Worm (Caenorhabditis elegans): Measurements from ENCODE around the gene suex-2.

The suex-2 gene

DNA sequence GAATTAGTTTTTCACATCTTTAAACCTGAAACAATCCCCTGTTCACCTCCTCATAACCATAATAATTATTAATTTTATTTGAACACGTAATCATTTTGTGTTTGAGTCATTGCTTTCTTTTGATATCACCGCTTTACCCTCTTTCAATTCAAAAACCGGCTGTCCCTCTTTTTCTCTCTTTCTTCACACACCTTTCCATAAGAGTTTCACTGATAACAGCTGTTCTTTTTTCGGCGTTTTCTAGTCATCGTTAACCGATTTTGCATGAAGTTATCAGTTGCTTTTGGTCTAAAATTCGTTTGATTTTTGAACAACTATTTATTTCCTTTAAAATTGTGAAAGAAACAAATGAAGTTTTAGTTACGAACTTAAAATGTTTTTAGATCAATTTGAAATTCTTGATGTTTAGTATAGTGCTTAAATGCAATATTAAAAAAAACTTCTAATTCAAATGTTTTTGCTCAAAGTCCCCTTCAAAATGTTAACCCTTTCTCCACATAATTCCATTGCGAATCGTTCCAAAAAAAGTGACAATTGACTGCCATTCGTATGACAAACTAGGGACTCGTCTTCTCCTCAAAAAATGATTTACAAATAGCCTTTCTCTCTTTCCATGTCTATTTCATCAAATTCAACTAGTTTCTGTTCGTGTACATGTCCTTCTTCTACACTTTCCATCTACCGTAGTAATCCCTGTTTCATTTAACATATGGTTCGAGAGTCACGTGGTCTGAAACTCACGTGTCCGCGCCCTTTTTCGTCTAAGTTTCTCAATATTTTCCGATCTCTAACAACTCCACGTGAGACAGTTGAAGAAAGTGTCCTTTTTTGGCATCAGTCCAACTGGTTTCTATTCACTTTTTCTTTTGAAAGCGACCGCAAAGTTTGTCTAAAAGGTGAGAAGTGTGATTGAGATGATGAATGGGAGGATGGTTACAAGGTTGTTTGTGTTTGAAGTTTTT, 18.7 kb upstream of the suex-2 start:
- TF ChIP-seq nhr-23 (tag; optimal IDR thresholded peaks at IDR 0.05): peak; percentile 66
- TF ChIP-seq lsy-12 (tag; optimal IDR thresholded peaks at IDR 0.05): peak; percentile 33
- TF ChIP-seq jun-1 (tag; optimal IDR thresholded peaks at IDR 0.05): peak; percentile 77
- no peak for TF ChIP-seq fkh-2 (tag; optimal IDR thresholded peaks at IDR 0.05)
- TF ChIP-seq pqm-1 (tag; optimal IDR thresholded peaks at IDR 0.05): peak; percentile 93
- TF ChIP-seq nhr-237 (tag; optimal IDR thresholded peaks at IDR 0.05): no peak
- no peak for TF ChIP-seq fkh-10 (GFP tag; optimal IDR thresholded peaks at IDR 0.05)
- TF ChIP-seq tbx-2 (tag; optimal IDR thresholded peaks at IDR 0.05): peak; percentile 32
- TF ChIP-seq nfya-1 (tag; optimal IDR thresholded peaks at IDR 0.05; ENCODE audit: insufficient read depth): peak; percentile 54
- TF ChIP-seq zag-1 (tag; optimal IDR thresholded peaks at IDR 0.05): no peak
- TF ChIP-seq egl-5 (tag; optimal IDR thresholded peaks at IDR 0.05): no peak
- TF ChIP-seq pha-4 (tag; optimal IDR thresholded peaks at IDR 0.05): peak; percentile 43
- peak; percentile 99 for TF ChIP-seq nhr-25 (tag; optimal IDR thresholded peaks at IDR 0.05)
- peak; percentile 75 for TF ChIP-seq elt-2 (tag; optimal IDR thresholded peaks at IDR 0.05)
- TF ChIP-seq mdl-1 (tag; optimal IDR thresholded peaks at IDR 0.05): peak; percentile 81
- peak; percentile 7 for TF ChIP-seq fos-1 (tag; optimal IDR thresholded peaks at IDR 0.05)
- no peak for TF ChIP-seq ZK546.5 (tag; optimal IDR thresholded peaks at IDR 0.05)
- TF ChIP-seq nhr-43 (tag; optimal IDR thresholded peaks at IDR 0.05; ENCODE audit: poor library complexity, severe bottlenecking): peak; percentile 85

DNA sequence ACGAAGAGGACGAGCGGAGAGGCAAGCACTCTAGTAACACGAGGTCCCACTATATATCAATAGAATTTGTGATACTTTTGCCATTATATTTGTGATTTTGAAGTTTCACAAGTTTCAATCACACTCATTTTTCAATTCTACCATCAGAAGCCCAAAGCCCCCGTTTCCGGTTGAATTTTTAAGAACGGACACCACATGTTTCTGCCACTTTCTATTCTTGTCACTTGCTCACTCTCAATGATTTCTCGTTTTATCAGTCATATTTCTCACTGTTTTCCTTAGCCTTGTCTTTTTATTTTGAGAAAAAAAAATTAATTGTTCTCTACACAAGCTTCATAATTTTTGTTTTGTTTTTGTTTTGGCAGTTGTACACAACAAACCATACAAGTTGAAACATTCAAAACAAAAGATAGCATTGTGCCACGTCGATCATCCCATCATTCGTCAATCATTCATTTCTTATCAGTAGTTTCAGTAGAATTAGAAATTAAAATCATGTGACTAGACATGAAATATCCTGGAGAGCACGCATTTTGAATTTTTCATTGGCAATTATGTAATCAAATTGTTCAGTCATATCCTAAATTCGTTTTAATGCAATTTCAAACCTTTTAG, 16.0 kb upstream of the suex-2 start:
- TF ChIP-seq eor-1 (tag; optimal IDR thresholded peaks at IDR 0.05) (no peak), mdl-1 (tag; optimal IDR thresholded peaks at IDR 0.05) (no peak), pha-4 (tag; optimal IDR thresholded peaks at IDR 0.05) (peak; percentile 22), elt-2 (tag; optimal IDR thresholded peaks at IDR 0.05) (peak; percentile 45)

DNA sequence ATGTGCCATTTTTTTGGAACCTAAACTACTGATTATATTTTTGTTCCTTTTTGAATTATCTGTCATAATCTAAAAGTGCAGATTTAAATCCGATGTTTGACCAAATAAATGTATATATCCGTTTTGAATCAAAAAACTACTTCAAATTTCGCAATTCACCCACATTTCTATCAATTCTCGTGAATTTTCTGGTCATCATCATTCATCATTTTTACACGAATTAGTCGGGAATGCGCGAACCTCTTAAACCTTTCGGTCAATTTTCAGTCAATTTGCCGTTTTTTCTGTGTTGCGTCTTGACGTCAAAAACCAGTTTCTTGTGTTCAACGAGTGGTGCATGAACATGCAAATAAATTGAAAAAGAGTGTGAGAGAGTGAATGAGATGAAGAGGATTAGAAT, 14.0 kb upstream of the suex-2 start:
- TF ChIP-seq nhr-76 (tag; optimal IDR thresholded peaks at IDR 0.05): no peak
- no peak for TF ChIP-seq jun-1 (tag; optimal IDR thresholded peaks at IDR 0.05)
- TF ChIP-seq ama-1 (optimal IDR thresholded peaks at IDR 0.05): no peak
- no peak for TF ChIP-seq nhr-28 (tag; optimal IDR thresholded peaks at IDR 0.05)
- TF ChIP-seq ceh-9 (tag; optimal IDR thresholded peaks at IDR 0.05): no peak
- TF ChIP-seq egl-5 (tag; optimal IDR thresholded peaks at IDR 0.05): no peak
- TF ChIP-seq mdl-1 (tag; optimal IDR thresholded peaks at IDR 0.05): peak; percentile 16
- TF ChIP-seq unc-62 (GFP tag; optimal IDR thresholded peaks at IDR 0.05): no peak
- peak; percentile 19 for TF ChIP-seq nhr-25 (tag; optimal IDR thresholded peaks at IDR 0.05)
- TF ChIP-seq elt-3 (tag; optimal IDR thresholded peaks at IDR 0.05): no peak
- no peak for TF ChIP-seq eor-1 (tag; optimal IDR thresholded peaks at IDR 0.05)
- TF ChIP-seq hmg-11 (tag; optimal IDR thresholded peaks at IDR 0.05): no peak
- TF ChIP-seq lin-15B (tag; optimal IDR thresholded peaks at IDR 0.05): no peak
- no peak for TF ChIP-seq nfya-1 (tag; optimal IDR thresholded peaks at IDR 0.05; ENCODE audit: insufficient read depth)
- no peak for TF ChIP-seq fkh-10 (GFP tag; optimal IDR thresholded peaks at IDR 0.05)
- no peak for TF ChIP-seq ceh-28 (tag; optimal IDR thresholded peaks at IDR 0.05)
- no peak for TF ChIP-seq snpc-4 (tag; optimal IDR thresholded peaks at IDR 0.05)

DNA sequence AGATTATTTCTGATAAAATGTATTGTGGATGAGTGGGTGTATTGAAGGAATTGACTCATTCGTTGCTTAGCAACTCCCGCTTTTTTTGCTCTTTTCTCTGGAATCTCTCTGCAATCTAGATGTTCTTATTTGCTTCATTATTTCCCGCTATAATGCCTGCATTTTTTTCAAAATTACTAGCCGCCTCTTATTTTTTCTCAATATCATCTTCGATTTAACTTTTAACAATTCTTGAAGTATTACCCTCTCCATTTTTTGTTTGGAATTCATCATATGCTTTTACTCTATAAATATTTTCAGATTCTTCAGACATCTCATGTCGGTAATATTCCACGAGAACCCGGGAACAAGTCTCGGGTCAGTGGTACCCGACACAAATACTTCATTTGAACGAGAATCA, 11.9 kb upstream of the suex-2 start, which contains the start of gene tpra-1:
Gene tpra-1, plus strand, starts transcription at position 301 of the 400 bp plus-strand sequence.
- TF ChIP-seq zag-1 (tag; optimal IDR thresholded peaks at IDR 0.05) (no peak), hmg-11 (tag; optimal IDR thresholded peaks at IDR 0.05) (no peak), lin-39 (tag; optimal IDR thresholded peaks at IDR 0.05) (no peak), ceh-16 (tag; optimal IDR thresholded peaks at IDR 0.05) (no peak), ceh-9 (tag; optimal IDR thresholded peaks at IDR 0.05) (no peak), egl-27 (tag; optimal IDR thresholded peaks at IDR 0.05) (no peak), lin-15B (tag; optimal IDR thresholded peaks at IDR 0.05) (no peak), sea-2 (GFP tag; optimal IDR thresholded peaks at IDR 0.05) (no peak), mml-1 (tag; optimal IDR thresholded peaks at IDR 0.05) (no peak), nhr-11 (tag; optimal IDR thresholded peaks at IDR 0.05) (no peak), daf-12 (tag; optimal IDR thresholded peaks at IDR 0.05) (no peak), ceh-82 (tag; optimal IDR thresholded peaks at IDR 0.05) (no peak), pha-4 (tag; optimal IDR thresholded peaks at IDR 0.05) (no peak), ztf-4 (tag; optimal IDR thresholded peaks at IDR 0.05) (no peak), elt-1 (tag; optimal IDR thresholded peaks at IDR 0.05) (no peak), lsy-12 (tag; optimal IDR thresholded peaks at IDR 0.05) (no peak), fkh-2 (tag; optimal IDR thresholded peaks at IDR 0.05) (no peak)

Measured in whole organism, L3 larva.